Worm (Caenorhabditis elegans) whole organism, L4 larva: ENCODE data around the gene C28H8.5.
A peak's percentile ranks its signal among the peaks of the same experiment; 100 is the strongest.

Source experiments
- F26F4.8 ChIP-seq: fragments of 200-800 bp; sonication (Bioruptor generic); conservative IDR thresholded peaks from 2 replicates; pipeline ENCODE4 v1.3.6; 2022; ENCODE audit warnings: missing genetic modification characterization, missing compliant biosample characterization
- F37D6.2 ChIP-seq: sonication (generic microtip); optimal IDR thresholded peaks from 2 replicates; lab custom pipeline; 2016; ENCODE audit warnings: mild to moderate bottlenecking, missing genetic modification characterization, missing compliant biosample characterization
- R02D3.7 ChIP-seq: fragments of 150-350 bp; sonication (generic microtip); optimal IDR thresholded peaks from 3 replicates; lab custom pipeline; 2014; ENCODE audit warnings: missing biosample characterization, missing genetic modification characterization
- ZK337.2 ChIP-seq: fragments of 200-800 bp; sonication (Bioruptor generic); IDR thresholded peaks from 2 replicates; pipeline ENCODE4 v1.3.6; 2022; ENCODE audit warnings: missing genetic modification reagents, missing genetic modification characterization, missing compliant biosample characterization
- aly-2 ChIP-seq: sonication (generic microtip); optimal IDR thresholded peaks from 2 replicates; lab custom pipeline; 2018; ENCODE audit warnings: missing biosample characterization, missing genetic modification characterization
- arid-1 ChIP-seq: fragments of 200-800 bp; sonication (Bioruptor generic); conservative IDR thresholded peaks from 2 replicates; pipeline ENCODE4 v1.3.6; 2022; ENCODE audit warnings: missing genetic modification reagents, missing genetic modification characterization, missing compliant biosample characterization
- ceh-44 ChIP-seq: fragments of 200-800 bp; sonication (Bioruptor generic); IDR thresholded peaks from 2 replicates; pipeline ENCODE4 v1.3.6; 2022; ENCODE audit warnings: missing genetic modification reagents, missing genetic modification characterization, missing compliant biosample characterization
- ces-1 ChIP-seq: fragments of 150-350 bp; sonication (generic microtip); optimal IDR thresholded peaks from 4 replicates; lab custom pipeline; 2014; ENCODE audit warnings: missing biosample characterization, missing genetic modification reagents, missing genetic modification characterization
- cey-2 ChIP-seq: sonication (generic microtip); optimal IDR thresholded peaks from 3 replicates; lab custom pipeline; 2017; ENCODE audit warnings: missing genetic modification characterization, mild to moderate bottlenecking, missing compliant biosample characterization, antibody characterized with exemption, borderline replicate concordance; ENCODE audit not compliant: insufficient read depth
- daf-16 ChIP-seq, 3 experiments: sonication (generic microtip); optimal IDR thresholded peaks; 2 replicates each; lab custom pipeline; 2016 to 2017; ENCODE audit warnings: missing genetic modification characterization in 3 of 3, missing genetic modification reagents in 3 of 3, mild to moderate bottlenecking in 2 of 3, missing compliant biosample characterization in 2 of 3, missing biosample characterization in 1 of 3, moderate library complexity in 1 of 3
- dmd-6 ChIP-seq: fragments of 200-800 bp; sonication (Bioruptor generic); IDR thresholded peaks from 2 replicates; pipeline ENCODE4 v1.3.6; 2022; ENCODE audit warnings: missing genetic modification reagents, missing genetic modification characterization, missing compliant biosample characterization
- dmd-8 ChIP-seq: fragments of 200-800 bp; sonication (Bioruptor generic); IDR thresholded peaks from 2 replicates; pipeline ENCODE4 v1.3.6; 2022; ENCODE audit warnings: missing genetic modification characterization, missing compliant biosample characterization
- dmd-9 ChIP-seq: fragments of 200-800 bp; sonication (Bioruptor generic); IDR thresholded peaks from 2 replicates; pipeline ENCODE4 v1.3.6; 2022; ENCODE audit warnings: missing genetic modification reagents, missing genetic modification characterization, missing compliant biosample characterization
- dpl-1 ChIP-seq: fragments of 150-350 bp; optimal IDR thresholded peaks from 2 replicates; lab custom pipeline; 2014; ENCODE audit warnings: missing biosample characterization, missing genetic modification reagents, missing genetic modification characterization
- duxl-1 ChIP-seq: sonication (generic microtip); optimal IDR thresholded peaks from 2 replicates; lab custom pipeline; 2016; ENCODE audit warnings: mild to moderate bottlenecking, missing genetic modification characterization, moderate library complexity, missing compliant biosample characterization; ENCODE audit not compliant: poor library complexity
- egl-43 ChIP-seq: fragments of 200-800 bp; sonication (Bioruptor generic); IDR thresholded peaks from 2 replicates; pipeline ENCODE4 v1.3.6; 2022; ENCODE audit warnings: missing genetic modification reagents, missing genetic modification characterization, missing compliant biosample characterization
- hlh-11 ChIP-seq: fragments of 200-800 bp; sonication (Bioruptor generic); optimal IDR thresholded peaks from 2 replicates; lab custom pipeline; 2018; ENCODE audit warnings: mild to moderate bottlenecking, missing genetic modification characterization, missing compliant biosample characterization
- hlh-30 ChIP-seq: sonication (generic microtip); optimal IDR thresholded peaks from 2 replicates; lab custom pipeline; 2017; ENCODE audit warnings: antibody characterized with exemption, mild to moderate bottlenecking, missing genetic modification characterization, missing compliant biosample characterization; ENCODE audit not compliant: insufficient read depth
- jun-1 ChIP-seq: fragments of 150-350 bp; optimal IDR thresholded peaks from 2 replicates; lab custom pipeline; 2014; ENCODE audit warnings: missing biosample characterization, missing genetic modification reagents, missing genetic modification characterization
- lin-1 ChIP-seq: fragments of 200-800 bp; sonication (Bioruptor generic); IDR thresholded peaks from 2 replicates; pipeline ENCODE4 v1.3.6; 2022; ENCODE audit warnings: missing genetic modification reagents, missing genetic modification characterization, missing compliant biosample characterization
- lin-15B ChIP-seq: fragments of 150-350 bp; sonication (generic microtip); optimal IDR thresholded peaks from 3 replicates; lab custom pipeline; 2014; ENCODE audit warnings: missing biosample characterization, missing genetic modification characterization
- lin-38 ChIP-seq: fragments of 200-800 bp; sonication (Bioruptor generic); IDR thresholded peaks from 2 replicates; pipeline ENCODE4 v1.3.6; 2022; ENCODE audit warnings: missing genetic modification reagents, missing genetic modification characterization, missing compliant biosample characterization
- mdl-1 ChIP-seq, 2 experiments: fragments of 150-350 bp in 1 of 2; sonication (generic microtip) in 1 of 2; optimal IDR thresholded peaks; 2 replicates each; lab custom pipeline; 2014 to 2017; ENCODE audit warnings: missing biosample characterization in 2 of 2, missing genetic modification characterization in 2 of 2
- mep-1 ChIP-seq: fragments of 150-350 bp; sonication (generic microtip); optimal IDR thresholded peaks from 3 replicates; lab custom pipeline; 2014; ENCODE audit warnings: missing biosample characterization, missing genetic modification characterization
- mes-2 ChIP-seq: sonication (generic microtip); optimal IDR thresholded peaks from 2 replicates; lab custom pipeline; 2016; ENCODE audit warnings: missing genotype, mild to moderate bottlenecking, missing genetic modification characterization, missing compliant biosample characterization; ENCODE audit not compliant: poor library complexity, severe bottlenecking
- nhr-41 ChIP-seq: fragments of 200-800 bp; sonication (Bioruptor generic); IDR thresholded peaks from 2 replicates; pipeline ENCODE4 v1.3.6; 2022; ENCODE audit warnings: missing genetic modification reagents, missing genetic modification characterization, missing compliant biosample characterization
- nhr-42 ChIP-seq: fragments of 200-800 bp; sonication (Bioruptor generic); IDR thresholded peaks from 2 replicates; pipeline ENCODE4 v1.3.6; 2022; ENCODE audit warnings: missing genetic modification characterization, missing compliant biosample characterization
- pqm-1 ChIP-seq: sonication (generic microtip); optimal IDR thresholded peaks from 2 replicates; lab custom pipeline; 2017; ENCODE audit warnings: missing biosample characterization, missing genetic modification characterization
- rbr-2 ChIP-seq: sonication (generic microtip); optimal IDR thresholded peaks from 2 replicates; lab custom pipeline; 2016; ENCODE audit warnings: missing genotype, missing genetic modification characterization, missing compliant biosample characterization
- saeg-2 ChIP-seq: fragments of 200-800 bp; sonication (Bioruptor generic); IDR thresholded peaks from 2 replicates; pipeline ENCODE4 v1.3.6; 2022; ENCODE audit warnings: missing genetic modification reagents, missing genetic modification characterization, missing compliant biosample characterization
- skn-1 ChIP-seq: fragments of 150-350 bp; optimal IDR thresholded peaks from 2 replicates; lab custom pipeline; 2014; ENCODE audit warnings: missing biosample characterization, missing genetic modification characterization
- snpc-1.2 ChIP-seq: fragments of 200-800 bp; sonication (Bioruptor generic); IDR thresholded peaks from 2 replicates; pipeline ENCODE4 v1.3.6; 2022; ENCODE audit warnings: missing genetic modification reagents, missing genetic modification characterization, missing compliant biosample characterization
- spr-3 ChIP-seq: fragments of 200-800 bp; sonication (Bioruptor generic); optimal IDR thresholded peaks from 2 replicates; lab custom pipeline; 2018; ENCODE audit warnings: mild to moderate bottlenecking, missing genetic modification characterization, missing compliant biosample characterization
- unc-130 ChIP-seq: sonication (generic microtip); optimal IDR thresholded peaks from 2 replicates; lab custom pipeline; 2016; ENCODE audit warnings: missing genetic modification reagents, missing genetic modification characterization, missing compliant biosample characterization
- zag-1 ChIP-seq: fragments of 150-350 bp; optimal IDR thresholded peaks from 2 replicates; lab custom pipeline; 2014; ENCODE audit warnings: missing biosample characterization, missing genetic modification characterization
- ztf-7 ChIP-seq: fragments of 150-350 bp; optimal IDR thresholded peaks from 2 replicates; lab custom pipeline; 2014; ENCODE audit warnings: missing biosample characterization, missing genetic modification characterization

The C28H8.5 gene

ce11 chrIII:5906059-5906458 lies 22.0 kb downstream of the C28H8.5 start, which contains the start of gene dpff-1 (continued):
- TF ChIP-seq dmd-9 (GFP tag; lab: Robert Waterston, UW), result no peak
- no peak for TF ChIP-seq nhr-42 (GFP tag; lab: Robert Waterston, UW)
- peak; percentile 12 for TF ChIP-seq mep-1 (tag; lab: Kevin White, UChicago)
- TF ChIP-seq zag-1 (tag; lab: Kevin White, UChicago), result no peak
- peak; percentile 12 for TF ChIP-seq hlh-11 (tag; lab: Kevin White, UChicago)
- TF ChIP-seq duxl-1 (tag; lab: Kevin White, UChicago), result no peak
- no peak for TF ChIP-seq jun-1 (tag; lab: Kevin White, UChicago)
- no peak for TF ChIP-seq unc-130
- peak; percentile 64 for TF ChIP-seq mes-2 (tag; lab: Kevin White, UChicago)
- TF ChIP-seq mdl-1 (tag; optimal IDR thresholded peaks at IDR 0.05; lab: Kevin White, UChicago), result no peak
- 0 out of 2 replicates have a peak, but pooled peaks have one; percentile 7 for TF ChIP-seq dmd-6 (GFP tag; lab: Robert Waterston, UW)
- TF ChIP-seq dmd-8 (GFP tag; lab: Robert Waterston, UW), result no peak
- no peak for TF ChIP-seq ZK337.2
- no peak for TF ChIP-seq lin-15B (tag; lab: Kevin White, UChicago)
- TF ChIP-seq F37D6.2 (tag; lab: Kevin White, UChicago), result no peak
- no peak for TF ChIP-seq egl-43 (GFP tag; lab: Robert Waterston, UW)
- TF ChIP-seq skn-1 (tag; lab: Kevin White, UChicago), result no peak
- no peak for TF ChIP-seq nhr-41
- TF ChIP-seq hlh-30 (tag; lab: Kevin White, UChicago), result peak; percentile 16
- no peak for TF ChIP-seq cey-2 (tag; lab: Kevin White, UChicago)
- TF ChIP-seq dpl-1 (GFP tag; lab: Kevin White, UChicago), result no peak
- no peak for TF ChIP-seq F26F4.8
- no peak for TF ChIP-seq ztf-7
- TF ChIP-seq snpc-1.2 (GFP tag; lab: Robert Waterston, UW), result no peak
- TF ChIP-seq rbr-2 (tag; lab: Kevin White, UChicago), result no peak
- TF ChIP-seq lin-1 (GFP tag; lab: Robert Waterston, UW), result no peak
- no peak for TF ChIP-seq saeg-2 (GFP tag; lab: Robert Waterston, UW)
- TF ChIP-seq ces-1, result no peak
- no peak for TF ChIP-seq R02D3.7 (tag; lab: Kevin White, UChicago)
- no peak for TF ChIP-seq ceh-44 (GFP tag; lab: Robert Waterston, UW)
- TF ChIP-seq pqm-1 (tag; lab: Kevin White, UChicago), result no peak
- no peak for TF ChIP-seq arid-1 (GFP tag; lab: Robert Waterston, UW)
- no peak for TF ChIP-seq aly-2

ce11 chrIII:5906749-5907148 lies 22.6 kb downstream of the C28H8.5 start, which contains the start of gene erd-2.2:
TSS of gene erd-2.2 (plus strand) at chrIII:5907049.
- TF ChIP-seq daf-16 (GFP tag; optimal IDR thresholded peaks at IDR 0.05; lab: Kevin White, UChicago) (no peak), daf-16 (tag; optimal IDR thresholded peaks at IDR 0.05; lab: Kevin White, UChicago) (peak; percentile 62), spr-3 (GFP tag; lab: Kevin White, UChicago) (no peak)
- TF ChIP-seq, all 104 proteins: peak for 1

- TF ChIP-seq lin-38 (GFP tag; lab: Robert Waterston, UW) (peak; percentile 53), F26F4.8 (no peak), daf-16 (GFP tag; optimal IDR thresholded peaks at IDR 0.05; lab: Kevin White, UChicago) (peak in 1 of 2 experiments; percentile 3), daf-16 (tag; optimal IDR thresholded peaks at IDR 0.05; lab: Kevin White, UChicago) (peak; percentile 3)
These were observed 24.3 kb downstream of the C28H8.5 start, which contains the start of gene C28H8.3 for ce11 chrIII:5908408-5908807. TSS of gene C28H8.3 (plus strand) at chrIII:5908700.
